Worm (Caenorhabditis elegans) whole organism, mixed stage, embryonic: Measurements from ENCODE around the gene gfi-1.

ENCODE experiments used
- M03D4.4 ChIP-seq: sonication (generic microtip); optimal IDR thresholded peaks from 2 replicates; lab custom pipeline; 2017; ENCODE audit warnings: mild to moderate bottlenecking, missing genetic modification characterization, missing compliant biosample characterization
- bed-3 ChIP-seq: fragments of 200-800 bp; sonication (Bioruptor generic); optimal IDR thresholded peaks from 3 replicates; lab custom pipeline; 2018; ENCODE audit warnings: mild to moderate bottlenecking, missing genetic modification characterization, moderate library complexity, missing compliant biosample characterization
- blmp-1 ChIP-seq: fragments of 150-350 bp; optimal IDR thresholded peaks from 2 replicates; lab custom pipeline; 2014; ENCODE audit warnings: missing biosample characterization, missing genetic modification characterization
- ceh-39 ChIP-seq: fragments of 150-350 bp; optimal IDR thresholded peaks from 2 replicates; lab custom pipeline; 2014; ENCODE audit warnings: missing biosample characterization, missing genetic modification characterization
- ceh-43 ChIP-seq: fragments of 200-800 bp; sonication (Bioruptor generic); optimal IDR thresholded peaks from 2 replicates; lab custom pipeline; 2018; ENCODE audit warnings: mild to moderate bottlenecking, missing genetic modification characterization, moderate library complexity, missing compliant biosample characterization
- ceh-83 ChIP-seq: fragments of 200-800 bp; sonication (Bioruptor generic); optimal IDR thresholded peaks from 2 replicates; lab custom pipeline; 2018; ENCODE audit warnings: mild to moderate bottlenecking, missing genetic modification characterization, missing compliant biosample characterization
- ces-1 ChIP-seq: fragments of 150-350 bp; optimal IDR thresholded peaks from 2 replicates; lab custom pipeline; 2014; ENCODE audit warnings: missing biosample characterization, missing genetic modification reagents, missing genetic modification characterization
- cnd-1 ChIP-seq: fragments of 200-800 bp; sonication (Bioruptor generic); optimal IDR thresholded peaks from 2 replicates; lab custom pipeline; 2018; ENCODE audit warnings: mild to moderate bottlenecking, missing genetic modification characterization, missing compliant biosample characterization
- drap-1 ChIP-seq: fragments of 200-800 bp; sonication (Bioruptor generic); optimal IDR thresholded peaks from 3 replicates; lab custom pipeline; 2018; ENCODE audit warnings: mild to moderate bottlenecking, missing genetic modification characterization, missing compliant biosample characterization
- elt-3 ChIP-seq: fragments of 150-350 bp; optimal IDR thresholded peaks from 2 replicates; lab custom pipeline; 2014; ENCODE audit warnings: missing biosample characterization, missing genetic modification characterization
- flh-1 ChIP-seq: fragments of 200-800 bp; sonication (Bioruptor generic); optimal IDR thresholded peaks from 2 replicates; lab custom pipeline; 2018; ENCODE audit warnings: mild to moderate bottlenecking, missing genetic modification characterization, moderate library complexity, missing compliant biosample characterization
- ham-2 ChIP-seq: fragments of 200-800 bp; sonication (Bioruptor generic); optimal IDR thresholded peaks from 2 replicates; lab custom pipeline; 2018; ENCODE audit warnings: mild to moderate bottlenecking, missing genetic modification characterization, missing compliant biosample characterization
- hlh-1 ChIP-seq: fragments of 150-350 bp; optimal IDR thresholded peaks from 2 replicates; lab custom pipeline; 2014; ENCODE audit warnings: missing biosample characterization, missing genetic modification reagents, missing genetic modification characterization
- lin-13 ChIP-seq: fragments of 150-350 bp; optimal IDR thresholded peaks from 2 replicates; lab custom pipeline; 2014; ENCODE audit warnings: missing biosample characterization, missing genetic modification characterization
- lin-32 ChIP-seq: fragments of 200-800 bp; sonication (Bioruptor generic); optimal IDR thresholded peaks from 2 replicates; lab custom pipeline; 2018; ENCODE audit warnings: mild to moderate bottlenecking, missing genetic modification characterization, missing compliant biosample characterization
- lsy-2 ChIP-seq: fragments of 150-350 bp; optimal IDR thresholded peaks from 2 replicates; lab custom pipeline; 2014; ENCODE audit warnings: missing biosample characterization, missing genetic modification characterization
- mab-5 ChIP-seq: fragments of 150-350 bp; optimal IDR thresholded peaks from 2 replicates; lab custom pipeline; 2014; ENCODE audit warnings: missing biosample characterization, missing genetic modification characterization
- mep-1 ChIP-seq: fragments of 150-350 bp; optimal IDR thresholded peaks from 2 replicates; lab custom pipeline; 2017; ENCODE audit warnings: missing biosample characterization, missing genetic modification reagents, missing genetic modification characterization, inconsistent platforms
- mls-2 ChIP-seq: sonication (generic microtip); optimal IDR thresholded peaks from 2 replicates; lab custom pipeline; 2016; ENCODE audit warnings: mild to moderate bottlenecking, missing genetic modification characterization, moderate library complexity, missing compliant biosample characterization
- nhr-12 ChIP-seq: fragments of 150-350 bp; optimal IDR thresholded peaks from 2 replicates; lab custom pipeline; 2014; ENCODE audit warnings: missing biosample characterization, missing genetic modification characterization
- nhr-2 ChIP-seq: fragments of 150-350 bp; optimal IDR thresholded peaks from 2 replicates; lab custom pipeline; 2014; ENCODE audit warnings: missing biosample characterization, missing genetic modification characterization
- pha-4 ChIP-seq: fragments of 150-350 bp; optimal IDR thresholded peaks from 2 replicates; lab custom pipeline; 2018; ENCODE audit warnings: missing biosample characterization, missing genetic modification reagents, missing genetic modification characterization
- sem-2 ChIP-seq: fragments of 200-800 bp; sonication (Bioruptor generic); optimal IDR thresholded peaks from 2 replicates; lab custom pipeline; 2018; ENCODE audit warnings: mild to moderate bottlenecking, missing genetic modification characterization, missing compliant biosample characterization
- snpc-4 ChIP-seq: fragments of 150-350 bp; optimal IDR thresholded peaks from 2 replicates; lab custom pipeline; 2014; ENCODE audit warnings: missing biosample characterization, missing genetic modification characterization
- sptf-1 ChIP-seq: sonication (generic microtip); optimal IDR thresholded peaks from 2 replicates; lab custom pipeline; 2017; ENCODE audit warnings: mild to moderate bottlenecking, missing genetic modification characterization, moderate library complexity, missing compliant biosample characterization
- tbx-8 ChIP-seq: fragments of 200-800 bp; sonication (Bioruptor generic); optimal IDR thresholded peaks from 2 replicates; lab custom pipeline; 2018; ENCODE audit warnings: mild to moderate bottlenecking, missing genetic modification characterization, moderate library complexity, missing compliant biosample characterization
- unc-120 ChIP-seq: sonication (generic microtip); optimal IDR thresholded peaks from 2 replicates; lab custom pipeline; 2017; ENCODE audit warnings: missing genetic modification characterization, missing compliant biosample characterization; ENCODE audit not compliant: poor library complexity, severe bottlenecking
- unc-39 ChIP-seq: fragments of 150-350 bp; optimal IDR thresholded peaks from 2 replicates; lab custom pipeline; 2014; ENCODE audit warnings: missing biosample characterization, missing genetic modification characterization
- zip-8 ChIP-seq: fragments of 150-350 bp; optimal IDR thresholded peaks from 2 replicates; lab custom pipeline; 2014; ENCODE audit warnings: missing biosample characterization, missing genetic modification characterization
- ztf-11 ChIP-seq: fragments of 150-350 bp; optimal IDR thresholded peaks from 2 replicates; lab custom pipeline; 2014; ENCODE audit warnings: missing biosample characterization, missing genetic modification characterization

gfi-1 gene

ce11 chrV:6368494-6368893 lies 31.2 kb downstream of the gfi-1 start:
- no peak for TF ChIP-seq nhr-12
- TF ChIP-seq unc-39 (tag; lab: Kevin White, UChicago) = no peak
- no peak for TF ChIP-seq pha-4
- no peak for TF ChIP-seq mab-5
- TF ChIP-seq blmp-1 = no peak

ce11 chrV:6365597-6365996 lies 34.1 kb downstream of the gfi-1 start, which contains the start of gene cest-33:
cest-33 (minus strand) TSS chrV:6365671.
- TF ChIP-seq sem-2 (GFP tag; lab: Kevin White, UChicago) (no peak), unc-120 (no peak), nhr-12 (no peak), drap-1 (no peak), zip-8 (tag; lab: Kevin White, UChicago) (no peak), ceh-43 (GFP tag; lab: Kevin White, UChicago) (no peak), hlh-1 (tag; lab: Kevin White, UChicago) (no peak), cnd-1 (tag; lab: Kevin White, UChicago) (no peak), M03D4.4 (tag; lab: Kevin White, UChicago) (no peak), bed-3 (GFP tag; lab: Kevin White, UChicago) (no peak), snpc-4 (no peak)
- TF ChIP-seq, all 35 proteins: peak for 0

- TF ChIP-seq sem-2 (GFP tag; lab: Kevin White, UChicago) = no peak
- TF ChIP-seq lsy-2 = no peak
- no peak for TF ChIP-seq nhr-2 (tag; lab: Kevin White, UChicago)
These were observed 34.9 kb downstream of the gfi-1 start for ce11 chrV:6364806-6365205.

- TF ChIP-seq mab-5 (no peak), flh-1 (GFP tag; lab: Kevin White, UChicago) (no peak), nhr-12 (no peak), cnd-1 (tag; lab: Kevin White, UChicago) (no peak), mls-2 (no peak), ceh-43 (GFP tag; lab: Kevin White, UChicago) (no peak), pha-4 (no peak), lin-32 (GFP tag; lab: Kevin White, UChicago) (no peak), M03D4.4 (tag; lab: Kevin White, UChicago) (no peak), mep-1 (tag; lab: Kevin White, UChicago) (no peak), ceh-83 (no peak), snpc-4 (no peak), bed-3 (GFP tag; lab: Kevin White, UChicago) (no peak), nhr-2 (tag; lab: Kevin White, UChicago) (no peak), tbx-8 (GFP tag; lab: Kevin White, UChicago) (no peak)
These were observed 38.0 kb downstream of the gfi-1 start for ce11 chrV:6361688-6362087.

ce11 chrV:6359522-6359921 lies 40.2 kb downstream of the gfi-1 start:
- TF ChIP-seq tbx-8 (GFP tag; lab: Kevin White, UChicago) = no peak
- no peak for TF ChIP-seq ceh-43 (GFP tag; lab: Kevin White, UChicago)
- TF ChIP-seq ztf-11 (tag; lab: Kevin White, UChicago) = no peak
- TF ChIP-seq zip-8 (tag; lab: Kevin White, UChicago) = no peak
- no peak for TF ChIP-seq hlh-1 (tag; lab: Kevin White, UChicago)
- no peak for TF ChIP-seq cnd-1 (tag; lab: Kevin White, UChicago)
- no peak for TF ChIP-seq ham-2 (GFP tag; lab: Kevin White, UChicago)
- TF ChIP-seq mep-1 (tag; lab: Kevin White, UChicago) = no peak
- no peak for TF ChIP-seq unc-120
- TF ChIP-seq blmp-1 = no peak
- no peak for TF ChIP-seq bed-3 (GFP tag; lab: Kevin White, UChicago)
- no peak for TF ChIP-seq mab-5
- no peak for TF ChIP-seq ceh-83
- TF ChIP-seq lin-32 (GFP tag; lab: Kevin White, UChicago) = no peak
- no peak for TF ChIP-seq snpc-4
- TF ChIP-seq unc-39 (tag; lab: Kevin White, UChicago) = no peak
- TF ChIP-seq lin-13 = no peak
- no peak for TF ChIP-seq ceh-39 (tag; lab: Kevin White, UChicago)

- TF ChIP-seq snpc-4 = no peak
- no peak for TF ChIP-seq zip-8 (tag; lab: Kevin White, UChicago)
- TF ChIP-seq flh-1 (GFP tag; lab: Kevin White, UChicago) = no peak
- TF ChIP-seq ces-1 (GFP tag; lab: Kevin White, UChicago) = no peak
- no peak for TF ChIP-seq nhr-12
- TF ChIP-seq unc-120 = no peak
- TF ChIP-seq ceh-43 (GFP tag; lab: Kevin White, UChicago) = no peak
- no peak for TF ChIP-seq nhr-2 (tag; lab: Kevin White, UChicago)
- TF ChIP-seq hlh-1 (tag; lab: Kevin White, UChicago) = no peak
- no peak for TF ChIP-seq blmp-1
- no peak for TF ChIP-seq ceh-39 (tag; lab: Kevin White, UChicago)
- no peak for TF ChIP-seq ceh-83
- no peak for TF ChIP-seq lin-32 (GFP tag; lab: Kevin White, UChicago)
- TF ChIP-seq elt-3 (tag; lab: Kevin White, UChicago) = no peak
- TF ChIP-seq sem-2 (GFP tag; lab: Kevin White, UChicago) = no peak
- no peak for TF ChIP-seq lsy-2
- TF ChIP-seq pha-4 = no peak
- TF ChIP-seq sptf-1 = no peak
These were observed 41.0 kb downstream of the gfi-1 start for ce11 chrV:6358709-6359108.
